Fruit fly (Drosophila melanogaster) whole organism, adult: ENCODE measurements around the gene CG9961.

Experiments used
- CG11617 ChIP-seq: fragments of 200-800 bp; sonication (Bioruptor generic); optimal IDR thresholded peaks from 2 replicates; lab custom pipeline; 2017; ENCODE audit warnings: mild to moderate bottlenecking, missing biosample characterization, missing genetic modification reagents, missing genetic modification characterization
- CG12768 ChIP-seq: fragments of 200-800 bp; sonication (Bioruptor generic); optimal IDR thresholded peaks from 2 replicates; lab custom pipeline; 2017; ENCODE audit warnings: missing biosample characterization, missing genetic modification characterization, mild to moderate bottlenecking, moderate library complexity, missing genetic modification reagents
- CG14711 ChIP-seq: fragments of 200-800 bp; sonication (Bioruptor generic); optimal IDR thresholded peaks from 2 replicates; lab custom pipeline; 2018; ENCODE audit warnings: missing biosample characterization, mild to moderate bottlenecking, missing genetic modification characterization, moderate library complexity
- CG1620 ChIP-seq: fragments of 200-800 bp; sonication (Bioruptor generic); optimal IDR thresholded peaks from 2 replicates; lab custom pipeline; 2016; ENCODE audit warnings: missing biosample characterization, missing genetic modification characterization
- CG33017 ChIP-seq: fragments of 200-800 bp; sonication (Bioruptor generic); optimal IDR thresholded peaks from 2 replicates; lab custom pipeline; 2018; ENCODE audit warnings: missing biosample characterization, mild to moderate bottlenecking, missing genetic modification characterization, moderate library complexity
- CG5204 ChIP-seq: fragments of 200-800 bp; sonication (Bioruptor generic); optimal IDR thresholded peaks from 2 replicates; lab custom pipeline; 2016; ENCODE audit warnings: missing biosample characterization, missing genetic modification characterization
- CG7045 ChIP-seq: fragments of 200-800 bp; sonication (Bioruptor generic); optimal IDR thresholded peaks from 2 replicates; lab custom pipeline; 2017; ENCODE audit warnings: missing biosample characterization, mild to moderate bottlenecking, missing genetic modification characterization
- CG7101 ChIP-seq: fragments of 200-800 bp; sonication (Bioruptor generic); optimal IDR thresholded peaks from 2 replicates; lab custom pipeline; 2018; ENCODE audit warnings: missing biosample characterization, mild to moderate bottlenecking, missing genetic modification characterization, moderate library complexity
- Clk ChIP-seq: fragments of 200-800 bp; sonication (Bioruptor generic); optimal IDR thresholded peaks from 2 replicates; lab custom pipeline; 2017; ENCODE audit warnings: missing biosample characterization, missing genetic modification characterization
- Crg-1 ChIP-seq: fragments of 200-800 bp; sonication (Bioruptor generic); optimal IDR thresholded peaks from 2 replicates; lab custom pipeline; 2016; ENCODE audit warnings: missing biosample characterization, missing genetic modification characterization
- Hr96 ChIP-seq: fragments of 200-800 bp; sonication (Bioruptor generic); optimal IDR thresholded peaks from 2 replicates; lab custom pipeline; 2016; ENCODE audit warnings: missing biosample characterization, missing genetic modification characterization
- Mnt ChIP-seq: fragments of 200-800 bp; sonication (Bioruptor generic); optimal IDR thresholded peaks from 2 replicates; lab custom pipeline; 2016; ENCODE audit warnings: missing biosample characterization, mild to moderate bottlenecking, missing genetic modification characterization
- bab1 ChIP-seq: fragments of 200-800 bp; sonication (Bioruptor generic); optimal IDR thresholded peaks from 3 replicates; lab custom pipeline; 2019; ENCODE audit warnings: missing biosample characterization, mild to moderate bottlenecking, missing genetic modification characterization, moderate library complexity
- cic ChIP-seq: fragments of 200-800 bp; sonication (Bioruptor generic); optimal IDR thresholded peaks from 2 replicates; lab custom pipeline; 2017; ENCODE audit warnings: missing biosample characterization, mild to moderate bottlenecking, missing genetic modification characterization, moderate library complexity
- cnc ChIP-seq, 2 experiments: fragments of >200 bp; optimal IDR thresholded peaks; 2 replicates each; lab custom pipeline; 2017
- kay ChIP-seq: fragments of 200-800 bp; sonication (Bioruptor generic); peaks from one replicate; lab custom pipeline; 2016; ENCODE audit warnings: missing biosample characterization, missing genetic modification characterization, borderline replicate concordance
- ovo ChIP-seq: fragments of 200-800 bp; sonication (Bioruptor generic); optimal IDR thresholded peaks from 2 replicates; lab custom pipeline; 2016; ENCODE audit warnings: missing biosample characterization, missing genetic modification characterization
- pad ChIP-seq: fragments of 200-800 bp; sonication (Bioruptor generic); optimal IDR thresholded peaks from 3 replicates; lab custom pipeline; 2017; ENCODE audit warnings: missing biosample characterization, missing genetic modification characterization, mild to moderate bottlenecking, moderate library complexity, missing genetic modification reagents
- tj ChIP-seq: fragments of 200-800 bp; sonication (Bioruptor generic); optimal IDR thresholded peaks from 3 replicates; lab custom pipeline; 2017; ENCODE audit warnings: missing biosample characterization, mild to moderate bottlenecking, missing genetic modification characterization, moderate library complexity
- toe ChIP-seq: fragments of 200-800 bp; sonication (Bioruptor generic); optimal IDR thresholded peaks from 2 replicates; lab custom pipeline; 2016; ENCODE audit warnings: missing biosample characterization, missing genetic modification characterization

CG9961 gene

DNA sequence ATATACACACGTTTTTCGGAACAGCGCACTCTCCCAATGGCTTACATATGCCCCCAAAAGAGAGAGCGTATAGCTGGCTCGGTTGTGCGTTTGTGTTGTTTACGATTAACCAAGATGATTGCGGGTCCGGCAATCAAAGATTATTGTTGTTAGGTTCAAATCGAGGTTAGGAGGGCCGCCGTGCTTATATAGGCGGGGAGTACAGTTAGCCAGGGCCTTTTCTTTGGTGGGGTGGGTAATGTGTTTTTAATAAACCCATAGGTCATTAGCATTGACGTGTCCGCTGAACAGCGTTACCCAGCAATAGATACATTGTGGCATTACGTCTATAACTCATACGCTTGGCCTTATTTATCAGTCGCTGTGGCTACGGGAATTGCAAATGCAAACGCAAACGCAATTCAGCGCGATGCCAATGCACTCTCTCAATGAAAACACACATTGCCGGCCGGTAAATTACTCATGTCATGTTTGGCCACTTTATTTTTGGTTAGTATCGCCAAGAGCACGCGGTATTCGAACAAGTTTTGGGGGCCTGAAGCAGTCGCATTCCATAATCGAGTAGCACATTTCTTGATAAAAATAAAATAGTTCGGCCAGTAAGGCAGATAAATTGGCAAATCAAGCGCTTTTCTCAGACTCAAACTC is 9.2 kb upstream of the CG9961 start:
- no peak for TF ChIP-seq CG12768 (GFP tag; lab: Kevin White, UChicago)
- peak; percentile 79 for TF ChIP-seq cic
- no peak for TF ChIP-seq toe (GFP tag; lab: Kevin White, UChicago)
- TF ChIP-seq ovo: peak; percentile 21
- no peak for TF ChIP-seq cnc (optimal IDR thresholded peaks at IDR 0.05; lab: Kevin White, UChicago)
- no peak for TF ChIP-seq CG33017 (tag; lab: Kevin White, UChicago)
- TF ChIP-seq kay (GFP tag; lab: Kevin White, UChicago): no peak
- TF ChIP-seq Hr96 (GFP tag; lab: Kevin White, UChicago): no peak
- TF ChIP-seq CG14711 (tag; lab: Kevin White, UChicago): no peak
- no peak for TF ChIP-seq CG5204 (GFP tag; lab: Kevin White, UChicago)
- no peak for TF ChIP-seq Mnt (GFP tag; lab: Kevin White, UChicago)
- peak; percentile 61 for TF ChIP-seq tj
- no peak for TF ChIP-seq CG11617
- TF ChIP-seq CG7101 (tag; lab: Kevin White, UChicago): no peak
- TF ChIP-seq Clk (GFP tag; lab: Kevin White, UChicago): no peak

DNA sequence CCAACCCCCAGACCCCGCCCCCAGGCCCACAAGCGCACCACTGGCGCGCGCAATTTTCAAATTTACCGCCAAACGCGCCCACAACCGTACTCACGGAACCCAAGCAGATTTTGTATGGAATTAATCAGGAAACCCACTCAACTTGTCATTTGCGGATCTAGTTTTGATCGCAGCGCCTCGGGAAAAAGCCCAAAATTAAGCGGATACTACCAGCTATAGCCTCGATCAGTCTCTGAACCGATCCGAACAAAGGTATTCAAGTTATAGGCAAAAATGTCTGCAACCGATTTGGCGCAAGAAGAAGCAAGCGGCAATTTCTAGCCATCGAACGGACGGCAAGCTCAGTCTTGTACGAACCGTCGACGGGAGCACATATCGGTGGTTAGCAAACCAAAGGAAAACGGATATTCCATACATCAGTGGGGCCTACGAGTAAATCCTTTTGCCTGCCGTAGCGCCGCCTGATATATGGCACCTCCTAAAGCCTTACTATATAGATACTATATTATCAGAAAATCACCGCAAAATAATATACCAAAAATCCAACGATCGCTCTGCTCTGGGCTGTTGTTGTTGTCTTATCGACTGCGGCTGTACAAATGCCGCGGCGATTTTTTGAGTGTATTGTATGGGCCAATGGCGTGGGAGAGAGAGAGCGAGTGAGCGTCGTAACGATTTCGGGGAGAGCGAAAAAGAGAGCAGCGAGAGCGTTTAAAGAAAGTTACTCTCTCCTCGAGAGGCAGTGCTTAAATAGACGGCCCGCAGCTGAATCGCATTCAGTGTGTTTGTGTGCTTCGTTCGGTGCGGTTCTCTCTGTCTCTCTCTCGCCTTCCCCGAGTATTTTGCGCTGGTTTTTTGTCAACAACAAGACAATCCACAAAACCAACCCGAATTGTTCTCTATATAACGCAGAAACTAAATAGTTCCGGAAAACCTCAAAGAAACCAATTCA is 8.0 kb upstream of the CG9961 start, which contains the start of gene Pgk:
Gene Pgk, minus strand, starts transcription at position 609 of the 952 bp plus-strand sequence.
- TF ChIP-seq CG5204 (GFP tag; lab: Kevin White, UChicago): peak; percentile 85
- peak; percentile 73 for TF ChIP-seq bab1 (GFP tag; lab: Kevin White, UChicago)
- peak; percentile 75 for TF ChIP-seq CG7045 (GFP tag; lab: Kevin White, UChicago)
- TF ChIP-seq CG1620 (GFP tag; lab: Kevin White, UChicago): peak; percentile 49
- TF ChIP-seq pad (GFP tag; lab: Kevin White, UChicago): peak; percentile 4
- peak; percentile 89 for TF ChIP-seq CG12768 (GFP tag; lab: Kevin White, UChicago)
- peak; percentile 83 for TF ChIP-seq Hr96 (GFP tag; lab: Kevin White, UChicago)
- peak; percentile 78 for TF ChIP-seq Mnt (GFP tag; lab: Kevin White, UChicago)
- peak; percentile 90 for TF ChIP-seq CG33017 (tag; lab: Kevin White, UChicago)
- TF ChIP-seq Clk (GFP tag; lab: Kevin White, UChicago): no peak
- TF ChIP-seq cic: peak; percentile 82
- peak; percentile 51 for TF ChIP-seq Crg-1
- TF ChIP-seq kay (GFP tag; lab: Kevin White, UChicago): peak; percentile 62
- TF ChIP-seq tj: peak; percentile 45
- peak; percentile 79 for TF ChIP-seq CG11617
- peak; percentile 82 for TF ChIP-seq CG7101 (tag; lab: Kevin White, UChicago)
- no peak for TF ChIP-seq cnc (optimal IDR thresholded peaks at IDR 0.05; lab: Kevin White, UChicago)
- peak; percentile 71 for TF ChIP-seq CG14711 (tag; lab: Kevin White, UChicago)
- peak; percentile 70 for TF ChIP-seq ovo
- no peak for TF ChIP-seq toe (GFP tag; lab: Kevin White, UChicago)

dm6 chr2L:2751904-2752459 is 7.2 kb upstream of the CG9961 start, which contains the start of gene Bacc:
TSS of gene Bacc (plus strand) at chr2L:2752445.
- TF ChIP-seq Clk (GFP tag; lab: Kevin White, UChicago) (peak; percentile 84), CG14711 (tag; lab: Kevin White, UChicago) (peak; percentile 76), cnc (optimal IDR thresholded peaks at IDR 0.05; lab: Kevin White, UChicago) (no peak), toe (GFP tag; lab: Kevin White, UChicago) (peak; percentile 87), Hr96 (GFP tag; lab: Kevin White, UChicago) (peak; percentile 90), CG12768 (GFP tag; lab: Kevin White, UChicago) (peak; percentile 78), CG7101 (tag; lab: Kevin White, UChicago) (peak; percentile 91), Crg-1 (peak; percentile 74), CG5204 (GFP tag; lab: Kevin White, UChicago) (peak; percentile 96), kay (GFP tag; lab: Kevin White, UChicago) (no peak), tj (peak; percentile 81), CG7045 (GFP tag; lab: Kevin White, UChicago) (peak; percentile 93), cic (no peak), CG33017 (tag; lab: Kevin White, UChicago) (peak; percentile 87), ovo (peak; percentile 63), Mnt (GFP tag; lab: Kevin White, UChicago) (peak; percentile 30), bab1 (GFP tag; lab: Kevin White, UChicago) (peak; percentile 89), pad (GFP tag; lab: Kevin White, UChicago) (peak; percentile 77), CG1620 (GFP tag; lab: Kevin White, UChicago) (peak; percentile 76), CG11617 (peak; percentile 96)

dm6 chr2L:2751085-2751710 is 6.5 kb upstream of the CG9961 start:
- TF ChIP-seq toe (GFP tag; lab: Kevin White, UChicago): no peak
- peak; percentile 91 for TF ChIP-seq cic
- no peak for TF ChIP-seq cnc (optimal IDR thresholded peaks at IDR 0.05; lab: Kevin White, UChicago)
- TF ChIP-seq Crg-1: peak; percentile 23
- TF ChIP-seq ovo: peak; percentile 14
- peak; percentile 5 for TF ChIP-seq CG14711 (tag; lab: Kevin White, UChicago)
- no peak for TF ChIP-seq tj
- no peak for TF ChIP-seq kay (GFP tag; lab: Kevin White, UChicago)
- peak; percentile 54 for TF ChIP-seq Mnt (GFP tag; lab: Kevin White, UChicago)
- TF ChIP-seq pad (GFP tag; lab: Kevin White, UChicago): no peak
- TF ChIP-seq CG5204 (GFP tag; lab: Kevin White, UChicago): no peak
- TF ChIP-seq CG1620 (GFP tag; lab: Kevin White, UChicago): no peak
- TF ChIP-seq Hr96 (GFP tag; lab: Kevin White, UChicago): no peak
- TF ChIP-seq CG7045 (GFP tag; lab: Kevin White, UChicago): no peak
- TF ChIP-seq CG12768 (GFP tag; lab: Kevin White, UChicago): peak; percentile 44
- no peak for TF ChIP-seq bab1 (GFP tag; lab: Kevin White, UChicago)
- no peak for TF ChIP-seq Clk (GFP tag; lab: Kevin White, UChicago)
- TF ChIP-seq CG11617: no peak
- TF ChIP-seq CG33017 (tag; lab: Kevin White, UChicago): no peak
- TF ChIP-seq CG7101 (tag; lab: Kevin White, UChicago): no peak
